Fruit fly (Drosophila melanogaster): ENCODE data around the gene bt.

dm6 chr4:787389-787822 is 63.2 kb downstream of the bt start:
- TF ChIP-seq Hr96 (GFP tag; optimal IDR thresholded peaks at IDR 0.05) = no peak
- TF ChIP-seq pad (GFP tag; optimal IDR thresholded peaks at IDR 0.05) = no peak
- TF ChIP-seq CG33017 (tag; optimal IDR thresholded peaks at IDR 0.05) = no peak
